Fruit fly (Drosophila melanogaster) whole organism, pupa: ENCODE results near the gene Hayan.
A peak's percentile ranks its signal among the peaks of the same experiment; 100 is the strongest.

ENCODE experiments used
- CG12605 ChIP-seq: fragments of 200-800 bp; sonication (Bioruptor generic); IDR thresholded peaks from 2 replicates; pipeline ENCODE4 v1.3.6; 2022; ENCODE audit warnings: missing biosample characterization, missing genetic modification characterization
- CG32121 ChIP-seq: fragments of 200-800 bp; sonication (Bioruptor generic); IDR thresholded peaks from 2 replicates; pipeline ENCODE4 v1.3.6; 2022; ENCODE audit warnings: missing biosample characterization, missing genetic modification characterization
- CG34367 ChIP-seq: fragments of 200-800 bp; sonication (Bioruptor generic); optimal IDR thresholded peaks from 2 replicates; lab custom pipeline; 2018; ENCODE audit warnings: missing biosample characterization, mild to moderate bottlenecking, missing genetic modification characterization
- CG8159 ChIP-seq: fragments of 200-800 bp; sonication (Bioruptor generic); optimal IDR thresholded peaks from 3 replicates; lab custom pipeline; 2018; ENCODE audit warnings: missing biosample characterization, mild to moderate bottlenecking, missing genetic modification characterization, moderate library complexity
- Ets98B ChIP-seq: fragments of 200-800 bp; sonication (Bioruptor generic); IDR thresholded peaks from 2 replicates; pipeline ENCODE4 v1.3.6; 2022; ENCODE audit warnings: missing biosample characterization, missing genetic modification characterization
- Pif1A ChIP-seq: fragments of 200-800 bp; sonication (Bioruptor generic); optimal IDR thresholded peaks from 3 replicates; lab custom pipeline; 2016; ENCODE audit warnings: missing biosample characterization, missing genetic modification characterization
- Pif1B ChIP-seq: fragments of 200-800 bp; sonication (Bioruptor generic); optimal IDR thresholded peaks from 3 replicates; lab custom pipeline; 2016; ENCODE audit warnings: missing biosample characterization, missing genetic modification characterization
- Snoo ChIP-seq: fragments of 200-800 bp; sonication (Bioruptor generic); optimal IDR thresholded peaks from 3 replicates; lab custom pipeline; 2017; ENCODE audit warnings: missing biosample characterization, mild to moderate bottlenecking, missing genetic modification characterization, inconsistent platforms
- fd96Ca ChIP-seq: fragments of 200-800 bp; sonication (Bioruptor generic); IDR thresholded peaks from 3 replicates; pipeline ENCODE4 v1.3.6; 2022; ENCODE audit warnings: missing biosample characterization, missing genetic modification characterization
- gl ChIP-seq: fragments of 200-800 bp; sonication (Bioruptor generic); optimal IDR thresholded peaks from 2 replicates; lab custom pipeline; 2018; ENCODE audit warnings: missing biosample characterization, mild to moderate bottlenecking, missing genetic modification characterization

- TF ChIP-seq gl (tag; lab: Kevin White, UChicago) (no peak), CG34367 (tag; lab: Kevin White, UChicago) (peak; percentile 14), CG8159 (tag; lab: Kevin White, UChicago) (peak; percentile 70), CG12605 (GFP tag; lab: Robert Waterston, UW) (no peak), Snoo (peak; percentile 3), fd96Ca (no peak), CG32121 (GFP tag; lab: Robert Waterston, UW) (no peak), Ets98B (no peak), Pif1B (GFP tag; lab: Kevin White, UChicago) (no peak), Pif1A (GFP tag; lab: Kevin White, UChicago) (peak; percentile 24)
These were observed 41.2 kb upstream of the Hayan start for dm6 chrX:18524594-18525266.
